Worm (Caenorhabditis elegans) whole organism, mixed stage, embryonic: ENCODE results near the gene cest-32.

Experiments used
- ceh-39 ChIP-seq: fragments of 150-350 bp; optimal IDR thresholded peaks from 2 replicates; lab custom pipeline; 2014; ENCODE audit warnings: missing biosample characterization, missing genetic modification characterization
- mab-5 ChIP-seq: fragments of 150-350 bp; optimal IDR thresholded peaks from 2 replicates; lab custom pipeline; 2014; ENCODE audit warnings: missing biosample characterization, missing genetic modification characterization
- mep-1 ChIP-seq: fragments of 150-350 bp; optimal IDR thresholded peaks from 2 replicates; lab custom pipeline; 2017; ENCODE audit warnings: missing biosample characterization, missing genetic modification reagents, missing genetic modification characterization, inconsistent platforms
- nhr-2 ChIP-seq: fragments of 150-350 bp; optimal IDR thresholded peaks from 2 replicates; lab custom pipeline; 2014; ENCODE audit warnings: missing biosample characterization, missing genetic modification characterization
- nhr-28 ChIP-seq: fragments of 150-350 bp; optimal IDR thresholded peaks from 2 replicates; lab custom pipeline; 2014; ENCODE audit warnings: missing biosample characterization, missing genetic modification characterization
- nhr-76 ChIP-seq: sonication (generic microtip); optimal IDR thresholded peaks from 2 replicates; lab custom pipeline; 2017; ENCODE audit warnings: missing biosample characterization, missing genetic modification characterization
- pha-4 ChIP-seq: fragments of 150-350 bp; optimal IDR thresholded peaks from 2 replicates; lab custom pipeline; 2018; ENCODE audit warnings: missing biosample characterization, missing genetic modification reagents, missing genetic modification characterization
- snpc-4 ChIP-seq: fragments of 150-350 bp; optimal IDR thresholded peaks from 2 replicates; lab custom pipeline; 2014; ENCODE audit warnings: missing biosample characterization, missing genetic modification characterization
- unc-39 ChIP-seq: fragments of 150-350 bp; optimal IDR thresholded peaks from 2 replicates; lab custom pipeline; 2014; ENCODE audit warnings: missing biosample characterization, missing genetic modification characterization
- unc-62 ChIP-seq: fragments of 150-350 bp; optimal IDR thresholded peaks from 2 replicates; lab custom pipeline; 2014; ENCODE audit warnings: missing biosample characterization, missing genetic modification reagents, missing genetic modification characterization
- ztf-11 ChIP-seq: fragments of 150-350 bp; optimal IDR thresholded peaks from 2 replicates; lab custom pipeline; 2014; ENCODE audit warnings: missing biosample characterization, missing genetic modification characterization

DNA sequence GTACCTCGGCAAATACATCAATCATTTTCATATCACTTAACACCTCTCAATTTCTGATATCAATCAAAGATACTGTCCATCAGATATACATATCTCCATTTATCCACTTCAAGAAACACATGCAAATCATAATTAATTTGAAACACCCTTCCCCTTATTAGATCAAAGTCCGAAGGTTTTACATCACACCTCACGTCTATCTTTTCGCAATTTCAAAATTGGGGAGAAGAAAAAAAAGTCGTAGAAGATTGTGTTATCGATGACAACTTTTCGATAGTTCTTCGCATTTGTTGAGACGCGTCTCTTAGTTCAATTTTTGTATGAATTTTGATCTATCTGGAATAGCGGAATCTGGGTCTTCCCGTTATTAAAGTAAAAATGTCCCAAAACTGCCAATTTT is 39.5 kb upstream of the cest-32 start:
- no peak for TF ChIP-seq mab-5 (tag; lab: Kevin White, UChicago)
- TF ChIP-seq snpc-4 (tag; lab: Kevin White, UChicago), result no peak
- TF ChIP-seq nhr-76 (tag; lab: Kevin White, UChicago), result no peak
- no peak for TF ChIP-seq unc-62 (GFP tag; lab: Kevin White, UChicago)
- no peak for TF ChIP-seq nhr-28
- TF ChIP-seq mep-1 (tag; lab: Kevin White, UChicago), result no peak
- TF ChIP-seq nhr-2 (tag; lab: Kevin White, UChicago), result no peak
- no peak for TF ChIP-seq ztf-11 (tag; lab: Kevin White, UChicago)
- TF ChIP-seq ceh-39 (tag; lab: Kevin White, UChicago), result no peak
- no peak for TF ChIP-seq unc-39 (tag; lab: Kevin White, UChicago)
- no peak for TF ChIP-seq pha-4
